Worm (Caenorhabditis elegans): Measurements from ENCODE around the gene oxy-4.

Gene oxy-4

DNA sequence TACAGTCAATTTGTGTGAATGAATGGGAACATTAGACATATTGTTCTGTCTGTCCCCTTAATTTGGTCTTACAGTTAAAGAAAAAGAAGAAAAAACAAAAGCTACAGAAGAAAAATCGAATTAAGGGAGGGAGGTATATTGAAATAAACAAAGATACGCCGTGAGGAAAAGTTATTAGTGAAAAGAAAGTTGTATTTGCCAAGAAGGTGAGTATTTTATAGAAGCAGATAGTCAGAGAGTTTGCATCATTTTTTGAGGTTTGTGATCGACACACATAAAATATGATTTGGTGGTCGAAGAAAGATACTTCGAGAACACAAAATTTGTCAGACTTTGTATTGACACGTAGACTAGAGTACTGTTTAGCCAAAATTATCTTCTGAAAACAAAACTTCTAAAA lies 41.8 kb upstream of the oxy-4 start (continued):
- TF ChIP-seq F37D6.2 (tag; optimal IDR thresholded peaks at IDR 0.05), result no peak
- no peak for TF ChIP-seq nhr-25 (tag; optimal IDR thresholded peaks at IDR 0.05; ENCODE audit: borderline replicate concordance, insufficient read depth)
- no peak for TF ChIP-seq nhr-42 (GFP tag; IDR thresholded peaks at IDR 0.05)
- TF ChIP-seq dmd-8 (GFP tag; IDR thresholded peaks at IDR 0.05), result no peak
- no peak for TF ChIP-seq skn-1 (tag; optimal IDR thresholded peaks at IDR 0.05)
- TF ChIP-seq nhr-41 (GFP tag; IDR thresholded peaks at IDR 0.05), result no peak
- TF ChIP-seq fos-1 (tag; optimal IDR thresholded peaks at IDR 0.05), result no peak
- TF ChIP-seq hlh-30 (tag; optimal IDR thresholded peaks at IDR 0.05; ENCODE audit: insufficient read depth), result no peak
- no peak for TF ChIP-seq Y105C5A.15 (GFP tag; IDR thresholded peaks at IDR 0.05)
- no peak for TF ChIP-seq daf-12 (tag; optimal IDR thresholded peaks at IDR 0.05)
- no peak for TF ChIP-seq snpc-4 (tag; optimal IDR thresholded peaks at IDR 0.05)
- TF ChIP-seq ces-1 (GFP tag; optimal IDR thresholded peaks at IDR 0.05), result no peak
- TF ChIP-seq mxl-2 (GFP tag; conservative IDR thresholded peaks at IDR 0.05), result no peak
- no peak for TF ChIP-seq F44E2.7 (GFP tag; IDR thresholded peaks at IDR 0.05)
- no peak for TF ChIP-seq unc-39 (tag; optimal IDR thresholded peaks at IDR 0.05)
- TF ChIP-seq ceh-32 (tag; optimal IDR thresholded peaks at IDR 0.05; ENCODE audit: poor library complexity), result no peak
- TF ChIP-seq tra-1 (GFP tag; IDR thresholded peaks at IDR 0.05), result no peak
- TF ChIP-seq nhr-10 (tag; optimal IDR thresholded peaks at IDR 0.05), result no peak
- no peak for TF ChIP-seq ceh-44 (GFP tag; IDR thresholded peaks at IDR 0.05)
- TF ChIP-seq ceh-28 (tag; optimal IDR thresholded peaks at IDR 0.05), result no peak
- peak; percentile 8 for TF ChIP-seq mep-1 (tag; optimal IDR thresholded peaks at IDR 0.05)
- no peak for TF ChIP-seq zag-1 (tag; optimal IDR thresholded peaks at IDR 0.05)
- no peak for TF ChIP-seq saeg-2 (GFP tag; IDR thresholded peaks at IDR 0.05)
- peak; percentile 19 for TF ChIP-seq T20F7.1 (GFP tag; optimal IDR thresholded peaks at IDR 0.05)
- TF ChIP-seq cey-2 (tag; optimal IDR thresholded peaks at IDR 0.05; ENCODE audit: borderline replicate concordance, insufficient read depth), result no peak
- TF ChIP-seq unc-130 (GFP tag; optimal IDR thresholded peaks at IDR 0.05), result no peak
- TF ChIP-seq Y75B8A.6 (GFP tag; IDR thresholded peaks at IDR 0.05), result no peak
- TF ChIP-seq spr-1 (tag; optimal IDR thresholded peaks at IDR 0.05), result no peak
- TF ChIP-seq aha-1 (tag), result no peak
- TF ChIP-seq nhr-6 (tag; optimal IDR thresholded peaks at IDR 0.05), result no peak
- no peak for TF ChIP-seq jun-1 (tag; optimal IDR thresholded peaks at IDR 0.05)
- TF ChIP-seq php-3 (GFP tag; IDR thresholded peaks at IDR 0.05), result no peak
- TF ChIP-seq nhr-11 (tag; optimal IDR thresholded peaks at IDR 0.05), result no peak
- no peak for TF ChIP-seq Y48G9A.11 (GFP tag; IDR thresholded peaks at IDR 0.05)
- TF ChIP-seq ztf-7 (tag; optimal IDR thresholded peaks at IDR 0.05), result peak; percentile 4
- no peak for TF ChIP-seq Y5F2A.4 (GFP tag; optimal IDR thresholded peaks at IDR 0.05)
- TF ChIP-seq unc-62 (GFP tag; optimal IDR thresholded peaks at IDR 0.05 in 1 of 2), result peak in 1 of 2 experiments; percentile 38
- no peak for TF ChIP-seq unc-62 (tag; optimal IDR thresholded peaks at IDR 0.05)
- TF ChIP-seq lin-13 (GFP tag; optimal IDR thresholded peaks at IDR 0.05), result no peak
- TF ChIP-seq F49E8.2 (tag; optimal IDR thresholded peaks at IDR 0.05; ENCODE audit: borderline replicate concordance), result no peak
- TF ChIP-seq nhr-102 (tag; optimal IDR thresholded peaks at IDR 0.05), result no peak
- no peak for TF ChIP-seq hmg-1.1 (GFP tag; IDR thresholded peaks at IDR 0.05)
- TF ChIP-seq vab-7 (GFP tag; IDR thresholded peaks at IDR 0.05), result no peak
- no peak for TF ChIP-seq ceh-62 (tag; optimal IDR thresholded peaks at IDR 0.05)
- TF ChIP-seq zip-2 (tag; optimal IDR thresholded peaks at IDR 0.05), result no peak
- no peak for TF ChIP-seq lin-15B (tag; optimal IDR thresholded peaks at IDR 0.05)
- no peak for TF ChIP-seq daf-16 (GFP tag; optimal IDR thresholded peaks at IDR 0.05)
- TF ChIP-seq daf-16 (tag; optimal IDR thresholded peaks at IDR 0.05), result peak; percentile 13
- TF ChIP-seq set-16 (GFP tag; IDR thresholded peaks at IDR 0.05), result no peak
- TF ChIP-seq pha-4 (GFP tag; IDR thresholded peaks at IDR 0.05), result no peak
- TF ChIP-seq pha-4 (tag; optimal IDR thresholded peaks at IDR 0.05), result no peak
- TF ChIP-seq daf-19 (GFP tag; conservative IDR thresholded peaks at IDR 0.05), result no peak
- no peak for TF ChIP-seq R02D3.7 (tag; optimal IDR thresholded peaks at IDR 0.05)
- no peak for TF ChIP-seq dmd-9 (GFP tag; IDR thresholded peaks at IDR 0.05)

All from whole organism, L4 larva.